Worm (Caenorhabditis elegans) whole organism, late embryonic: Measurements from ENCODE around the gene ift-74.

Experiments
- C38D4.7 ChIP-seq: fragments of 200-800 bp; sonication (Bioruptor generic); optimal IDR thresholded peaks from 2 replicates; lab custom pipeline; 2018; ENCODE audit warnings: mild to moderate bottlenecking, missing genetic modification characterization, moderate library complexity, missing compliant biosample characterization
- F13H6.1 ChIP-seq: sonication (generic microtip); optimal IDR thresholded peaks from 2 replicates; lab custom pipeline; 2016; ENCODE audit warnings: missing genetic modification characterization, missing compliant biosample characterization
- K02D7.2 ChIP-seq: sonication (generic microtip); optimal IDR thresholded peaks from 2 replicates; lab custom pipeline; 2017; ENCODE audit warnings: mild to moderate bottlenecking, missing genetic modification characterization, missing compliant biosample characterization
- T23F11.4 ChIP-seq: fragments of 200-800 bp; sonication (Bioruptor generic); optimal IDR thresholded peaks from 2 replicates; lab custom pipeline; 2018; ENCODE audit warnings: mild to moderate bottlenecking, missing genetic modification characterization, missing compliant biosample characterization
- ahr-1 ChIP-seq: sonication (generic microtip); optimal IDR thresholded peaks from 2 replicates; lab custom pipeline; 2016; ENCODE audit warnings: missing genetic modification characterization, missing compliant biosample characterization
- ama-1 ChIP-seq: fragments of 150-350 bp; optimal IDR thresholded peaks from 2 replicates; lab custom pipeline; 2014
- ceh-14 ChIP-seq: sonication (generic microtip); optimal IDR thresholded peaks from 2 replicates; lab custom pipeline; 2016; ENCODE audit warnings: missing genotype, missing genetic modification characterization, missing compliant biosample characterization
- ceh-18 ChIP-seq: sonication (generic microtip); optimal IDR thresholded peaks from 2 replicates; lab custom pipeline; 2016; ENCODE audit warnings: missing genetic modification characterization, missing compliant biosample characterization
- ceh-19 ChIP-seq: fragments of 200-800 bp; sonication (Bioruptor generic); optimal IDR thresholded peaks from 2 replicates; lab custom pipeline; 2018; ENCODE audit warnings: mild to moderate bottlenecking, missing genetic modification characterization, missing compliant biosample characterization
- ceh-2 ChIP-seq: sonication (generic microtip); optimal IDR thresholded peaks from 2 replicates; lab custom pipeline; 2016; ENCODE audit warnings: missing genotype, missing genetic modification characterization, missing compliant biosample characterization
- ceh-24 ChIP-seq: sonication (generic microtip); optimal IDR thresholded peaks from 2 replicates; lab custom pipeline; 2016; ENCODE audit warnings: mild to moderate bottlenecking, missing genetic modification characterization, missing compliant biosample characterization
- ceh-30 ChIP-seq: fragments of 150-350 bp; optimal IDR thresholded peaks from 2 replicates; lab custom pipeline; 2014; ENCODE audit warnings: missing biosample characterization, missing genetic modification characterization
- ceh-31 ChIP-seq: sonication (generic microtip); optimal IDR thresholded peaks from 2 replicates; lab custom pipeline; 2016; ENCODE audit warnings: missing genetic modification characterization, missing compliant biosample characterization
- che-1 ChIP-seq: sonication (generic microtip); optimal IDR thresholded peaks from 2 replicates; lab custom pipeline; 2016; ENCODE audit warnings: mild to moderate bottlenecking, missing genetic modification characterization, missing compliant biosample characterization
- dmd-4 ChIP-seq: sonication (generic microtip); optimal IDR thresholded peaks from 2 replicates; lab custom pipeline; 2016; ENCODE audit warnings: borderline replicate concordance, missing genetic modification characterization, missing compliant biosample characterization
- dve-1 ChIP-seq: sonication (generic microtip); optimal IDR thresholded peaks from 2 replicates; lab custom pipeline; 2017; ENCODE audit warnings: antibody characterized with exemption, mild to moderate bottlenecking, missing genetic modification characterization, missing compliant biosample characterization
- elt-2 ChIP-seq: sonication (generic microtip); optimal IDR thresholded peaks from 2 replicates; lab custom pipeline; 2016; ENCODE audit warnings: missing genetic modification reagents, missing genetic modification characterization, missing compliant biosample characterization
- gmeb-2 ChIP-seq: sonication (generic microtip); optimal IDR thresholded peaks from 2 replicates; lab custom pipeline; 2016; ENCODE audit warnings: missing genetic modification characterization, inconsistent platforms, missing compliant biosample characterization
- hlh-8 ChIP-seq: sonication (generic microtip); optimal IDR thresholded peaks from 2 replicates; lab custom pipeline; 2016; ENCODE audit warnings: missing genotype, missing genetic modification characterization, missing compliant biosample characterization
- lin-11 ChIP-seq: fragments of 200-800 bp; sonication (Bioruptor generic); optimal IDR thresholded peaks from 2 replicates; lab custom pipeline; 2018; ENCODE audit warnings: mild to moderate bottlenecking, missing genetic modification characterization, missing compliant biosample characterization
- madf-2 ChIP-seq: sonication (generic microtip); optimal IDR thresholded peaks from 2 replicates; lab custom pipeline; 2017; ENCODE audit warnings: missing genetic modification characterization, missing compliant biosample characterization
- mec-3 ChIP-seq: sonication (generic microtip); optimal IDR thresholded peaks from 2 replicates; lab custom pipeline; 2016; ENCODE audit warnings: borderline replicate concordance, missing genetic modification characterization, missing compliant biosample characterization
- nfya-1 ChIP-seq: sonication (generic microtip); optimal IDR thresholded peaks from 2 replicates; lab custom pipeline; 2017; ENCODE audit warnings: missing genetic modification characterization, mild to moderate bottlenecking, missing compliant biosample characterization, antibody characterized with exemption, moderate library complexity
- nhr-11 ChIP-seq: fragments of 150-350 bp; optimal IDR thresholded peaks from 2 replicates; lab custom pipeline; 2014; ENCODE audit warnings: missing biosample characterization, missing genetic modification characterization
- odd-2 ChIP-seq: sonication (generic microtip); optimal IDR thresholded peaks from 2 replicates; lab custom pipeline; 2017; ENCODE audit warnings: antibody characterized with exemption, mild to moderate bottlenecking, missing genetic modification characterization, missing compliant biosample characterization
- pag-3 ChIP-seq: sonication (generic microtip); optimal IDR thresholded peaks from 2 replicates; lab custom pipeline; 2016; ENCODE audit warnings: missing compliant biosample characterization, missing genetic modification characterization, borderline replicate concordance
- pat-9 ChIP-seq: fragments of 200-800 bp; sonication (Bioruptor generic); optimal IDR thresholded peaks from 2 replicates; lab custom pipeline; 2018; ENCODE audit warnings: mild to moderate bottlenecking, missing genetic modification characterization, moderate library complexity, missing compliant biosample characterization
- pha-2 ChIP-seq: sonication (generic microtip); optimal IDR thresholded peaks from 2 replicates; lab custom pipeline; 2017; ENCODE audit warnings: mild to moderate bottlenecking, missing genetic modification characterization, missing compliant biosample characterization
- pha-4 ChIP-seq: fragments of 150-350 bp; optimal IDR thresholded peaks from 2 replicates; lab custom pipeline; 2018; ENCODE audit warnings: missing biosample characterization, missing genetic modification reagents, missing genetic modification characterization
- pqm-1 ChIP-seq: sonication (generic microtip); optimal IDR thresholded peaks from 2 replicates; lab custom pipeline; 2016; ENCODE audit warnings: missing genetic modification characterization, missing compliant biosample characterization
- sdc-2 ChIP-seq: sonication (generic microtip); optimal IDR thresholded peaks from 2 replicates; lab custom pipeline; 2016; ENCODE audit warnings: missing genotype, missing genetic modification characterization, missing compliant biosample characterization
- sox-2 ChIP-seq: fragments of 200-800 bp; sonication (Bioruptor generic); IDR thresholded peaks from 2 replicates; pipeline ENCODE4 v1.3.6; 2022; ENCODE audit warnings: missing genetic modification reagents, missing genetic modification characterization, missing compliant biosample characterization
- sox-4 ChIP-seq: sonication (generic microtip); optimal IDR thresholded peaks from 2 replicates; lab custom pipeline; 2017; ENCODE audit warnings: mild to moderate bottlenecking, missing genetic modification characterization, inconsistent platforms, missing compliant biosample characterization
- tbx-2 ChIP-seq: sonication (generic microtip); optimal IDR thresholded peaks from 2 replicates; lab custom pipeline; 2016; ENCODE audit warnings: missing genetic modification characterization, missing compliant biosample characterization
- ttx-3 ChIP-seq: sonication (generic microtip); optimal IDR thresholded peaks from 2 replicates; lab custom pipeline; 2016; ENCODE audit warnings: missing genetic modification reagents, missing genetic modification characterization, missing compliant biosample characterization
- unc-3 ChIP-seq, 2 experiments: fragments of 200-800 bp in 1 of 2; sonication (Bioruptor generic) in 1 of 2; sonication (generic microtip) in 1 of 2; conservative IDR thresholded peaks in 1 of 2; optimal IDR thresholded peaks in 1 of 2; 2 replicates each; pipeline versions ENCODE4 v1.3.6 to Lab custom; 2016 to 2022; ENCODE audit warnings: missing compliant biosample characterization in 2 of 2, missing genetic modification characterization in 2 of 2, missing genetic modification reagents in 1 of 2
- unc-86 ChIP-seq: sonication (generic microtip); optimal IDR thresholded peaks from 2 replicates; lab custom pipeline; 2016; ENCODE audit warnings: missing genetic modification characterization, missing compliant biosample characterization
- ztf-16 ChIP-seq: sonication (generic microtip); optimal IDR thresholded peaks from 2 replicates; lab custom pipeline; 2017; ENCODE audit warnings: missing genetic modification characterization, missing compliant biosample characterization

The ift-74 gene

DNA sequence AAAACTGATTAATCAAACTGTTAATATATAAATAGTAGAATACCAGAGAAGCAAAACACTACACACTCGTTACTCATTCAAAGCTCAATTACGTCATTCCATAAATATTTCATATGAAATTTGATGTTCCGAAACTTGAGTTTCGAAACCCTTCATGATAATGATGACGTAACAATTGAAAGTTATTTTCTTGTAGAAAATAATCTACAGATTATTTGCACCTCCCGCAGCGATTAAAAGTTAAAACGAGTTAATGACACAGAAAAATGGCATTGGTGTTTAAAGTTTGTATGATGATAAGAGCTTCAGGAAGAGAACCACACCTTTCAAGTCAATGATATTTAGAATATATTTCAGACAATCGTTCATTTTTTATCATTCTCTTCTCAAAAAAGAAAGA is 5.9 kb upstream of the ift-74 start, which contains the start of gene H43E16.1:
Gene H43E16.1, plus strand, starts transcription at position 375 of the 400 bp plus-strand sequence.
- TF ChIP-seq F13H6.1 (tag; lab: Kevin White, UChicago) (no peak), unc-86 (tag; lab: Kevin White, UChicago) (no peak), ceh-19 (GFP tag; lab: Kevin White, UChicago) (no peak), ztf-16 (tag; lab: Kevin White, UChicago) (no peak), sox-4 (tag; lab: Kevin White, UChicago) (no peak), pha-2 (no peak), ceh-14 (tag; lab: Kevin White, UChicago) (no peak), tbx-2 (tag; lab: Kevin White, UChicago) (no peak), pha-4 (tag; lab: Kevin White, UChicago) (no peak), ceh-2 (no peak), ahr-1 (tag; lab: Kevin White, UChicago) (no peak), ceh-24 (tag; lab: Kevin White, UChicago) (no peak), sox-2 (GFP tag; lab: Robert Waterston, UW) (no peak), dve-1 (tag; lab: Kevin White, UChicago) (no peak), nfya-1 (no peak), K02D7.2 (tag; lab: Kevin White, UChicago) (no peak), hlh-8 (tag; lab: Kevin White, UChicago) (no peak), mec-3 (tag; lab: Kevin White, UChicago) (no peak), ceh-18 (tag; lab: Kevin White, UChicago) (no peak), gmeb-2 (no peak)

DNA sequence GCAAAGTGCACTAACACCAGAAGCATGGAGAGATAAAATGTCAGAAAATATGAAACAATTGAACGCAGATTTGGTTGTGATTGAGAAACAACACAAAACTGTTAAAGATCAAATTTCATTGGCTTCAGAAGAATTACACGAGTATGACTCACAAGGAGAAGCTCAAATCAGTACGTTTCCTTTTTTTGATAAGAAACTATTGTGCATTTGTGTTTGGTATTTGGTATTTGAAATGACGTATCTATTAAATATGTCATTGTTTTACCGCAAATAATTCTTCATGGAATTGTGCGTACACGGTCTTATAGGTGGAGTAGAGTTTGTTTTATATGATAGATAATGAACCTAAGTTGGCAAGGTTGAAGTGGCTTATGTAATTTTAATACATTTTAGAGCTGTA is 1.7 kb downstream of the ift-74 start:
- TF ChIP-seq sox-4 (tag; lab: Kevin White, UChicago) (no peak), ama-1 (lab: Kevin White, UChicago) (no peak), pqm-1 (no peak), ttx-3 (tag; lab: Kevin White, UChicago) (no peak), odd-2 (tag; lab: Kevin White, UChicago) (no peak), K02D7.2 (tag; lab: Kevin White, UChicago) (no peak), tbx-2 (tag; lab: Kevin White, UChicago) (no peak), sdc-2 (tag; lab: Kevin White, UChicago) (no peak), ceh-19 (GFP tag; lab: Kevin White, UChicago) (no peak), elt-2 (tag; lab: Kevin White, UChicago) (no peak), T23F11.4 (GFP tag; lab: Kevin White, UChicago) (no peak), C38D4.7 (GFP tag; lab: Kevin White, UChicago) (no peak), lin-11 (no peak), sox-2 (GFP tag; lab: Robert Waterston, UW) (no peak), dmd-4 (tag; lab: Kevin White, UChicago) (no peak), unc-86 (tag; lab: Kevin White, UChicago) (no peak), unc-3 (GFP tag; conservative IDR thresholded peaks at IDR 0.05; lab: Robert Waterston, UW) (no peak), unc-3 (tag; optimal IDR thresholded peaks at IDR 0.05; lab: Kevin White, UChicago) (no peak)

DNA sequence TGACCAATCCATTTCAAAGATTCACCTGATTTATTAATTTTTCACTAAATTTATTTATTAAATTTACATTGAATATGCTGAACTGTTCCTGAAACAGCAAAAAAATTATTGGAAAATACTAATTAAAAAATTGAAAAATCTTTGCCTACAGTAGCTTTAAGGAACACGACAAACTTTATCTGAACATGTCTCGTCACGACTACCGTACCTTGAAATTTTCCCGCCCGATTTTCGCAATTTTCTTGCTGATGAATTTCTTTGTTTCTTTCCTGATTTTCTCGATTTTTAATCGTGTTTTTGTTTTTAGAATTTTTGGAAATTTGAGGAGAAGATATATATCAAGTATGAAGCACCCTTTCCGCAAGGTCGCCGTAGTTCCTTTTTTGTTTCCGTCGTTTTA is 3.1 kb downstream of the ift-74 start:
- no peak for TF ChIP-seq tbx-2 (tag; lab: Kevin White, UChicago)
- no peak for TF ChIP-seq pag-3
- TF ChIP-seq ceh-2 = no peak
- no peak for TF ChIP-seq madf-2
- TF ChIP-seq ztf-16 (tag; lab: Kevin White, UChicago) = no peak
- no peak for TF ChIP-seq pat-9 (tag; lab: Kevin White, UChicago)
- no peak for TF ChIP-seq nhr-11 (tag; lab: Kevin White, UChicago)
- no peak for TF ChIP-seq C38D4.7 (GFP tag; lab: Kevin White, UChicago)
- TF ChIP-seq lin-11 = no peak
- no peak for TF ChIP-seq T23F11.4 (GFP tag; lab: Kevin White, UChicago)
- TF ChIP-seq pha-2 = no peak
- no peak for TF ChIP-seq che-1 (tag; lab: Kevin White, UChicago)
- no peak for TF ChIP-seq ceh-30 (tag; lab: Kevin White, UChicago)
- no peak for TF ChIP-seq ceh-31 (tag; lab: Kevin White, UChicago)
